Fruit fly (Drosophila melanogaster): ENCODE measurements around the gene Nmdmc.

Nmdmc gene

DNA sequence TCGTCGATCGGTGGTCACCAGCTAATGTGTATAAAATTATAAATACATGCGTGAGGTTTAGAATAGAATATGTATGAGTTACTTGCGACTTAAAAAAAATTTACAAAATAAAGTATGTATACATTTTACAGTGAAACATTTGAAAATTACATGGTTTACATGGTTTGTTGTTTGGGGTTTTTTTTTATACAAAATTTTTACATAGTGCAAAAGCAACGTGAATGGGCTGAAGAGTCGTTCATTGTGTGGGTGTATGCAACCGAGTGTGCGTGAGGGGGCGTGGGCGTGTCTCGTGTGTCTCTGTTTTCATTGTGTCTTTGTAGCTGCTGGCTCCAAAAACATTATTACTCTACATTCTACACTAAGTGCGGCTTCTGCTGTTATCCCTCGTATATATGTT, 19.5 kb upstream of the Nmdmc start (continued):
- TF ChIP-seq CG13894 (tag; optimal IDR thresholded peaks at IDR 0.05), result no peak
- TF ChIP-seq BEAF-32 (GFP tag; optimal IDR thresholded peaks at IDR 0.05), result no peak
- TF ChIP-seq CG16815 (GFP tag; optimal IDR thresholded peaks at IDR 0.05), result no peak
- TF ChIP-seq CG14710 (tag; optimal IDR thresholded peaks at IDR 0.05), result no peak
- no peak for TF ChIP-seq YL-1 (GFP tag; optimal IDR thresholded peaks at IDR 0.05)
- TF ChIP-seq zf30C (GFP tag; optimal IDR thresholded peaks at IDR 0.05), result no peak
- TF ChIP-seq CG15514 (GFP tag; optimal IDR thresholded peaks at IDR 0.05), result no peak
- no peak for TF ChIP-seq HLH3B (GFP tag; IDR thresholded peaks at IDR 0.05)

DNA sequence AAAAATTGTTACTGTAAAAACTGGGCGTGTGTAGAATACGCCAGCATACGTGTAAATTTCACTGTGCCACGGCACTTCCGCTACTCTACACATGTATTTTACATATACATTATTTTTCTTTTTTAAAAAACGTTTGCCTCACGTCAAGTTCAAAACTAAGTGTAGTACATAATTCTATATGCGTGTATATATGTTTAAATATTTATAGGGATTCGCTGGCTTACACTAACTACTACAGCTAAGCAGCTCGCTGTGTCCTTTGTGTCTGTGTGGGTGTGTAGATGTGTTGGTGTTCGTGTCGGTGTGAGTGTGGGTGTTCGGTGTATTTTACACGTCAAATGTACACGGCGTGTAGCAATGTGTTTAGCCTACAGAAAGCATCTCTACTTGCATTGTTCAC, 18.1 kb upstream of the Nmdmc start:
- peak; percentile 55 for TF ChIP-seq CTCF (GFP tag; optimal IDR thresholded peaks at IDR 0.05)
- no peak for TF ChIP-seq Max (GFP tag; optimal IDR thresholded peaks at IDR 0.05)
- no peak for TF ChIP-seq Sry-δ (GFP tag; optimal IDR thresholded peaks at IDR 0.05)
- TF ChIP-seq CG8388 (GFP tag; optimal IDR thresholded peaks at IDR 0.05), result no peak
- peak; percentile 64; the same call in 1 of the 3 replicates for TF ChIP-seq Opbp (GFP tag; IDR thresholded peaks at IDR 0.05; ENCODE audit: partially characterized antibody)
- no peak for TF ChIP-seq Usf (GFP tag; optimal IDR thresholded peaks at IDR 0.05)
- no peak for TF ChIP-seq luna (GFP tag; optimal IDR thresholded peaks at IDR 0.05)
- TF ChIP-seq CG1792 (GFP tag; optimal IDR thresholded peaks at IDR 0.05), result no peak
- TF ChIP-seq HLH54F (GFP tag; optimal IDR thresholded peaks at IDR 0.05), result no peak
- no peak for TF ChIP-seq Bteb2 (GFP tag; optimal IDR thresholded peaks at IDR 0.05)
- peak; percentile 71; the same call in 2 of the 3 replicates for TF ChIP-seq CG6791 (GFP tag; IDR thresholded peaks at IDR 0.05; ENCODE audit: partially characterized antibody)
- peak; percentile 78 for TF ChIP-seq Med (GFP tag)
- TF ChIP-seq otp (GFP tag; IDR thresholded peaks at IDR 0.05), result no peak
- 0 out of 3 replicates have a peak, but pooled peaks have one; percentile 15 for TF ChIP-seq tgo (GFP tag; IDR thresholded peaks at IDR 0.05)
- TF ChIP-seq Scr (GFP tag; IDR thresholded peaks at IDR 0.05; ENCODE audit: partially characterized antibody), result peak; percentile 37; the same call in 1 of the 2 replicates
- TF ChIP-seq fd96Cb (tag; optimal IDR thresholded peaks at IDR 0.05), result no peak
- no peak for TF ChIP-seq Eip74EF (GFP tag; optimal IDR thresholded peaks at IDR 0.05)
- TF ChIP-seq fd64A (GFP tag; optimal IDR thresholded peaks at IDR 0.05), result no peak
- TF ChIP-seq CG1529 (GFP tag; optimal IDR thresholded peaks at IDR 0.05), result no peak
- 0 out of 3 replicates have a peak, but pooled peaks have one; percentile 27 for TF ChIP-seq CG2199 (GFP tag; IDR thresholded peaks at IDR 0.05)
- TF ChIP-seq CG3726 (GFP tag; IDR thresholded peaks at IDR 0.05), result no peak
- TF ChIP-seq cg (GFP tag; optimal IDR thresholded peaks at IDR 0.05), result peak; percentile 53
- peak; percentile 37; the same call in 1 of the 2 replicates for TF ChIP-seq CG6272 (GFP tag; IDR thresholded peaks at IDR 0.05)
- peak; percentile 69 for TF ChIP-seq Bgb (GFP tag; IDR thresholded peaks at IDR 0.05; ENCODE audit: partially characterized antibody)
- no peak for TF ChIP-seq p53 (GFP tag; optimal IDR thresholded peaks at IDR 0.05)
- TF ChIP-seq dan (GFP tag; IDR thresholded peaks at IDR 0.05), result no peak
- TF ChIP-seq emc (GFP tag; optimal IDR thresholded peaks at IDR 0.05), result no peak
- TF ChIP-seq CG7357 (GFP tag; IDR thresholded peaks at IDR 0.05), result no peak
- no peak for TF ChIP-seq CG7963 (GFP tag; IDR thresholded peaks at IDR 0.05; ENCODE audit: partially characterized antibody)
- peak; percentile 75 for TF ChIP-seq Ets65A (GFP tag)
- no peak for TF ChIP-seq CG11456 (GFP tag; IDR thresholded peaks at IDR 0.05)
- TF ChIP-seq bcd (GFP tag; optimal IDR thresholded peaks at IDR 0.05), result peak; percentile 23
- no peak for TF ChIP-seq CG9609 (GFP tag; optimal IDR thresholded peaks at IDR 0.05)
- peak; percentile 67; the same call in 1 of the 3 replicates for TF ChIP-seq CG14860 (GFP tag; IDR thresholded peaks at IDR 0.05; ENCODE audit: partially characterized antibody)
- no peak for TF ChIP-seq Ada2b (GFP tag; IDR thresholded peaks at IDR 0.05)
- TF ChIP-seq gcm2 (GFP tag; optimal IDR thresholded peaks at IDR 0.05), result no peak
- TF ChIP-seq CG11723 (GFP tag; optimal IDR thresholded peaks at IDR 0.05), result no peak
- no peak for TF ChIP-seq CG11695 (GFP tag; IDR thresholded peaks at IDR 0.05)
- peak; percentile 37; the same call in 1 of the 2 replicates for TF ChIP-seq nerfin-2 (GFP tag; IDR thresholded peaks at IDR 0.05; ENCODE audit: partially characterized antibody)
- no peak for TF ChIP-seq BEAF-32 (GFP tag; optimal IDR thresholded peaks at IDR 0.05)
- no peak for TF ChIP-seq CG10366 (GFP tag; IDR thresholded peaks at IDR 0.05)
- TF ChIP-seq hb (GFP tag; IDR thresholded peaks at IDR 0.05; ENCODE audit: partially characterized antibody), result peak; percentile 68; the same call in 2 of the 3 replicates
- TF ChIP-seq CG7372 (GFP tag; IDR thresholded peaks at IDR 0.05), result no peak

Data from whole organism, embryonic.